Worm (Caenorhabditis elegans): ENCODE measurements around the gene hlh-27.

Gene hlh-27

DNA sequence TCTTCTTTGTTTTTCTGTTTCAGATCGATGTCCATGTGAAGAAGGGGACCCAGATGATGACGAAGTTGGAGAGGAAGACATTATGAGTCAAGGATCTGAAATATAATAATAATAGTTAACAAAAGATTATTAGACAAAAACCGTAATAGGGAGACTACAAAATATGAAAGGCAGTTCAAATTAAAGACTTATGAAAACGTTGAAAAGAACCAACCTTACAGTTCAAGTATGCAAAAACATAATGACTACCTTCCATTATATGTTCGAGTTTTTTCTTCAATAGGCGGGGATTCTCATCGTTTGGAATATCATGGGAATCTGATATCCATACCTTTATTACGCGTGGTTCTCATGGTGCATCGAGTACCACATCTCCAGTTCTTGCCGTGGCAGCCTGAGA is 6.4 kb downstream of the hlh-27 start, which contains the start of gene hlh-26:
Gene hlh-26 (minus strand): TSS at position 101 of the 400 bp plus-strand sequence.
- TF ChIP-seq mml-1 (tag; optimal IDR thresholded peaks at IDR 0.05) = no peak
- no peak for TF ChIP-seq elt-1 (tag; optimal IDR thresholded peaks at IDR 0.05)
- TF ChIP-seq lsy-12 (tag; optimal IDR thresholded peaks at IDR 0.05) = no peak
- TF ChIP-seq elt-2 (tag; optimal IDR thresholded peaks at IDR 0.05) = no peak
- TF ChIP-seq unc-39 (tag; optimal IDR thresholded peaks at IDR 0.05) = no peak
- TF ChIP-seq ceh-9 (tag; optimal IDR thresholded peaks at IDR 0.05) = no peak
- TF ChIP-seq nhr-43 (tag; optimal IDR thresholded peaks at IDR 0.05; ENCODE audit: poor library complexity, severe bottlenecking) = no peak
- TF ChIP-seq nhr-28 (tag; optimal IDR thresholded peaks at IDR 0.05) = no peak
- TF ChIP-seq nhr-23 (tag; optimal IDR thresholded peaks at IDR 0.05) = no peak
- no peak for TF ChIP-seq eor-1 (tag; optimal IDR thresholded peaks at IDR 0.05)

DNA sequence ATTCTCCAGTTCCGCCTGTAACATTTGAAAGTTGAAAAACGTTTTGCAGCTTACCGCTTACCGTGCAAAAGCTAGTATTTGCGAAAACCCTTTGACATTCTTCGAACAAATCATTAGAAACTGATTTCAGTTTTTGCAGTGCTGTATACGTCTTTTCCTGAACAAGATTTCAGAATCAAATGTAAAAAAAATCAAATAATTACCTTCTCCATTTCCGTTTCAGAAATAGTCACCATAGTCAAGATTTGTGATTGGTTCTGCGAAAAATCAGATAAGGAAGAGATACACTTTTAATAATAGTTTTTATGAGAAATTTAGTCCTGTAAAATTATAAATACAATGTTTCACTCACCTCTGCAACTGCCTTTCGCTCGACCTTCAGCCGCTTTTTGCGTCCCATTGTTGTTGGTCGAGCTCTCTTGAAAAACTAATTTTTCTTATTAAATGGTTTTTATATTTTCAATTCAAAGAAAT is 8.1 kb downstream of the hlh-27 start, which contains the start of gene C17C3.9:
Gene C17C3.9 (minus strand): TSS at position 424 of the 474 bp plus-strand sequence.
- no peak for TF ChIP-seq nfya-1 (tag; optimal IDR thresholded peaks at IDR 0.05; ENCODE audit: insufficient read depth)

DNA sequence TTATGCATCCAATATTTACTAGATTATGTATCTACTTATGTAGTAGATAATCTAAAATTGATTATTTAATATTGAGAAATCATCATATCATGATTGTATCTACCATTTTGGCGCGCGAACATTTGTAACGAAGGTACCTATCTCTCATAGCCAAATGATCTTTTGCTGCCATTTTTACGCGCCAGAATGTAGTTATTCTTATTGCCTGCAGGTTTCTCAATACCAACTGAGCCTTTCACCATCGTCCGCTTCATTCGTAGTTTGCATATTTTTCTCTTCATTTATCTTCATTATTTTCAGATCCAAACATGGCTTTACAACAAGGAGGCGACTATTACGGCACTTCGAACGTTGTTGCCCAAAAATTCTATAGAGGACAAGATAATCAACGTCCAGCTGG is 12.2 kb downstream of the hlh-27 start, which contains the start of gene ZK177.1:
Gene ZK177.1 (plus strand): TSS at position 301 of the 400 bp plus-strand sequence.
- TF ChIP-seq fos-1 (tag; optimal IDR thresholded peaks at IDR 0.05) (no peak), zag-1 (tag; optimal IDR thresholded peaks at IDR 0.05) (no peak), nhr-237 (tag; optimal IDR thresholded peaks at IDR 0.05) (no peak), nhr-77 (tag; optimal IDR thresholded peaks at IDR 0.05) (no peak), eor-1 (tag; optimal IDR thresholded peaks at IDR 0.05) (no peak), pha-4 (tag; optimal IDR thresholded peaks at IDR 0.05) (no peak), unc-39 (tag; optimal IDR thresholded peaks at IDR 0.05) (no peak), nhr-76 (tag; optimal IDR thresholded peaks at IDR 0.05) (no peak), aly-2 (tag; optimal IDR thresholded peaks at IDR 0.05) (no peak), R02D3.7 (tag; optimal IDR thresholded peaks at IDR 0.05) (no peak), fkh-2 (tag; optimal IDR thresholded peaks at IDR 0.05) (no peak), jun-1 (tag; optimal IDR thresholded peaks at IDR 0.05) (no peak), unc-62 (GFP tag; optimal IDR thresholded peaks at IDR 0.05) (no peak), ztf-4 (tag; optimal IDR thresholded peaks at IDR 0.05) (no peak), lin-15B (tag; optimal IDR thresholded peaks at IDR 0.05) (no peak), ama-1 (optimal IDR thresholded peaks at IDR 0.05) (no peak), nhr-11 (tag; optimal IDR thresholded peaks at IDR 0.05) (no peak), egl-27 (tag; optimal IDR thresholded peaks at IDR 0.05) (no peak), nhr-28 (tag; optimal IDR thresholded peaks at IDR 0.05) (no peak)

DNA sequence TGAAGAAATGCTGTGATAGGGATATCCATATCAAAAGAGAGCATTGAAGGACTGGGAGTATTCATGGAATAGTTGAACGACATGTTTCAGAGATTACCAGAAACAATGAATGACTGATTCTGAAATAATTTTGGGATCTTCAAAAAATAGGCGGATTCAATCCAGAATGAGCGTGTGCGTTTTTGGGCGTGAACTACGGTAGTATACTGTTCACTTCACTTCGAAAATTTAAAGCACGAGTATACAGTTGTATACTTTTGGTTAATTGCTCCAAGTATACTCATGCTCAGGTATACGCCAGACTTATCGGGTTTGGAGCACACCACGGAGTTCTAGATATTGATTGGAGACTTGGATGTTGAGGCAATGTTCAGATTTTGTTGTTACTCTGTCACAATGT is 14.7 kb downstream of the hlh-27 start, which contains the start of gene tbx-35:
Gene tbx-35 (minus strand): TSS at position 101 of the 400 bp plus-strand sequence.
- TF ChIP-seq elt-1 (tag; optimal IDR thresholded peaks at IDR 0.05) (no peak), aly-2 (tag; optimal IDR thresholded peaks at IDR 0.05) (no peak), daf-12 (tag; optimal IDR thresholded peaks at IDR 0.05) (no peak), ceh-9 (tag; optimal IDR thresholded peaks at IDR 0.05) (no peak), nhr-11 (tag; optimal IDR thresholded peaks at IDR 0.05) (no peak), ceh-82 (tag; optimal IDR thresholded peaks at IDR 0.05) (no peak), snpc-4 (tag; optimal IDR thresholded peaks at IDR 0.05) (no peak), fkh-10 (GFP tag; optimal IDR thresholded peaks at IDR 0.05) (no peak), ama-1 (optimal IDR thresholded peaks at IDR 0.05) (no peak), zag-1 (tag; optimal IDR thresholded peaks at IDR 0.05) (no peak), ZK546.5 (tag; optimal IDR thresholded peaks at IDR 0.05) (no peak), eor-1 (tag; optimal IDR thresholded peaks at IDR 0.05) (no peak)

DNA sequence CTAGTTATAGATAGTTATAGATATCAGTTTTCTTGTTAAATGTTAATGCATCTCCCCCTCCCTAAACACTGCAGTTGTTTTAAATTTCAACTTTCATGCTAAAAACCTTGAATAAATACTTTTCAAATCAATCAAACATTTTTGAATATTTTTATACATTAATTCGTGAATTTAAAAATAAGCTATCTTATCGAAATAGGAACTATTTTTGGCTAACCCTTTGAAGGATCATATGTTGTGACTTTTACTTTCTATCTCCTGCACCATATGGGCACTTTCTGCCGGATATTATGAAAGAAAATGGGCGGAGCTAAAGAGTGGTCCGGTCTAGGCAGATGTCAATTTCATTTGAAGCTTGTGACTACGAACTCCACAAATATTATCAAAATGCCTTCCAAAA is 17.4 kb downstream of the hlh-27 start, which contains the start of gene ZK177.11:
Gene ZK177.11 (plus strand): TSS at position 301 of the 400 bp plus-strand sequence.
- TF ChIP-seq lin-15B (tag; optimal IDR thresholded peaks at IDR 0.05) = no peak
- TF ChIP-seq unc-62 (GFP tag; optimal IDR thresholded peaks at IDR 0.05) = no peak
- TF ChIP-seq ztf-4 (tag; optimal IDR thresholded peaks at IDR 0.05) = no peak
- TF ChIP-seq elt-1 (tag; optimal IDR thresholded peaks at IDR 0.05) = no peak
- TF ChIP-seq fkh-2 (tag; optimal IDR thresholded peaks at IDR 0.05) = no peak
- no peak for TF ChIP-seq mml-1 (tag; optimal IDR thresholded peaks at IDR 0.05)

DNA sequence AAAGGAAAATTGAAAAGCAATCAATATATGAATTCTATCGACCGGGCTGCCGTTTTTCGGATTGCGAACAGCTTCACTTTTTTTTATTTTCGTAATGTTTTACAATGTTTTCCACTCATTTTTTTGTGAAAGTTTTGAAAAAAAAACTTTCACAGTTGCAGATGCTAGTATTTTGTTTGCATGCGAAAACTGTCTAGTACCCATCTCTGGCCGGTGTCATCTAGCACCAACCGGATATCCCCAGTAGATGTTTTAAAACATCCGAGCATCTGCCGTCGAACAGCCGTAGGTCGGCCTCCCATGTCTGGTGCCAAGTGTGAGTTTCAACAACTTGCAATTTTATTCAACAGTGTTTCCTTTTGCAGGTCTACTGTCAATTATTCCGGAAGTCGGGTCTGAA is 18.6 kb downstream of the hlh-27 start, which contains the start of gene ZK177.12:
Gene ZK177.12 (plus strand): TSS at position 301 of the 400 bp plus-strand sequence.
- TF ChIP-seq nhr-23 (tag; optimal IDR thresholded peaks at IDR 0.05) = no peak
- TF ChIP-seq nhr-67 (tag; optimal IDR thresholded peaks at IDR 0.05) = no peak
- no peak for TF ChIP-seq lsy-12 (tag; optimal IDR thresholded peaks at IDR 0.05)
- TF ChIP-seq aly-2 (tag; optimal IDR thresholded peaks at IDR 0.05) = no peak
- no peak for TF ChIP-seq nhr-76 (tag; optimal IDR thresholded peaks at IDR 0.05)
- TF ChIP-seq nfya-1 (tag; optimal IDR thresholded peaks at IDR 0.05; ENCODE audit: insufficient read depth) = no peak
- TF ChIP-seq elt-1 (tag; optimal IDR thresholded peaks at IDR 0.05) = no peak
- no peak for TF ChIP-seq eor-1 (tag; optimal IDR thresholded peaks at IDR 0.05)
- no peak for TF ChIP-seq ceh-82 (tag; optimal IDR thresholded peaks at IDR 0.05)
- TF ChIP-seq ceh-16 (tag; optimal IDR thresholded peaks at IDR 0.05) = no peak
- TF ChIP-seq ceh-28 (tag; optimal IDR thresholded peaks at IDR 0.05) = no peak
- no peak for TF ChIP-seq tbx-2 (tag; optimal IDR thresholded peaks at IDR 0.05)
- TF ChIP-seq R02D3.7 (tag; optimal IDR thresholded peaks at IDR 0.05) = no peak
- no peak for TF ChIP-seq ZK546.5 (tag; optimal IDR thresholded peaks at IDR 0.05)
- TF ChIP-seq mdl-1 (tag; optimal IDR thresholded peaks at IDR 0.05) = no peak

Data from whole organism, L3 larva.